Worm (Caenorhabditis elegans) whole organism, young adult: ENCODE data around the gene lips-11.
A peak's percentile ranks its signal among the peaks of the same experiment; 100 is the strongest.

Experiments
- D2030.7 ChIP-seq: fragments of 200-800 bp; sonication (Bioruptor generic); IDR thresholded peaks from 2 replicates; pipeline ENCODE4 v1.3.6; 2022; ENCODE audit warnings: missing genetic modification reagents, missing genetic modification characterization, missing compliant biosample characterization
- F10E7.11 ChIP-seq: sonication (generic microtip); optimal IDR thresholded peaks from 2 replicates; lab custom pipeline; 2017; ENCODE audit warnings: mild to moderate bottlenecking, missing genetic modification characterization, moderate library complexity, missing compliant biosample characterization
- F37B4.10 ChIP-seq: fragments of 200-800 bp; sonication (Bioruptor generic); IDR thresholded peaks from 2 replicates; pipeline ENCODE4 v1.3.6; 2022; ENCODE audit warnings: missing genetic modification characterization, missing compliant biosample characterization
- F57A8.1 ChIP-seq: fragments of 200-800 bp; sonication (Bioruptor generic); optimal IDR thresholded peaks from 2 replicates; lab custom pipeline; 2018; ENCODE audit warnings: mild to moderate bottlenecking, missing genetic modification characterization, moderate library complexity, missing compliant biosample characterization
- F57C9.4 ChIP-seq: sonication (generic microtip); optimal IDR thresholded peaks from 2 replicates; lab custom pipeline; 2017; ENCODE audit warnings: mild to moderate bottlenecking, missing genetic modification characterization, missing compliant biosample characterization
- T26A5.8 ChIP-seq: sonication (generic microtip); optimal IDR thresholded peaks from 2 replicates; lab custom pipeline; 2016; ENCODE audit warnings: missing genetic modification characterization, missing compliant biosample characterization
- Y56A3A.18 ChIP-seq: fragments of 200-800 bp; sonication (Bioruptor generic); IDR thresholded peaks from 2 replicates; pipeline ENCODE4 v1.3.6; 2022; ENCODE audit warnings: missing genetic modification reagents, missing genetic modification characterization, missing compliant biosample characterization
- Y79H2A.3 ChIP-seq: fragments of 200-800 bp; sonication (Bioruptor generic); conservative IDR thresholded peaks from 2 replicates; pipeline ENCODE4 v1.3.6; 2022; ENCODE audit warnings: missing genetic modification reagents, missing genetic modification characterization, missing compliant biosample characterization
- akir-1 ChIP-seq: fragments of 200-800 bp; sonication (Bioruptor generic); optimal IDR thresholded peaks from 2 replicates; lab custom pipeline; 2018; ENCODE audit warnings: mild to moderate bottlenecking, missing genetic modification characterization, moderate library complexity, missing compliant biosample characterization
- atf-7 ChIP-seq: sonication (generic microtip); optimal IDR thresholded peaks from 2 replicates; lab custom pipeline; 2017; ENCODE audit warnings: mild to moderate bottlenecking, missing genetic modification characterization, missing compliant biosample characterization
- attf-3 ChIP-seq: fragments of 200-800 bp; sonication (Bioruptor generic); conservative IDR thresholded peaks from 2 replicates; pipeline ENCODE4 v1.3.6; 2022; ENCODE audit warnings: missing genetic modification reagents, missing genetic modification characterization, missing compliant biosample characterization
- attf-6 ChIP-seq: fragments of 200-800 bp; sonication (Bioruptor generic); IDR thresholded peaks from 2 replicates; pipeline ENCODE4 v1.3.6; 2022; ENCODE audit warnings: missing genetic modification reagents, missing genetic modification characterization, missing compliant biosample characterization
- ccch-3 ChIP-seq: fragments of 200-800 bp; sonication (Bioruptor generic); optimal IDR thresholded peaks from 2 replicates; lab custom pipeline; 2018; ENCODE audit warnings: mild to moderate bottlenecking, missing genetic modification characterization, missing compliant biosample characterization
- cebp-2 ChIP-seq: fragments of 200-800 bp; sonication (Bioruptor generic); IDR thresholded peaks from 2 replicates; pipeline ENCODE4 v1.3.6; 2022; ENCODE audit warnings: missing genetic modification characterization, missing compliant biosample characterization
- ceh-27 ChIP-seq: fragments of 200-800 bp; sonication (Bioruptor generic); optimal IDR thresholded peaks from 2 replicates; lab custom pipeline; 2018; ENCODE audit warnings: mild to moderate bottlenecking, missing genetic modification characterization, moderate library complexity, missing compliant biosample characterization
- dox-1 ChIP-seq: fragments of 200-800 bp; sonication (Bioruptor generic); IDR thresholded peaks from 2 replicates; pipeline ENCODE4 v1.3.6; 2022; ENCODE audit warnings: missing genetic modification reagents, missing genetic modification characterization, missing compliant biosample characterization
- efl-1 ChIP-seq: fragments of 150-350 bp; optimal IDR thresholded peaks from 2 replicates; lab custom pipeline; 2014; ENCODE audit warnings: missing biosample characterization, missing genetic modification reagents, missing genetic modification characterization
- egrh-3 ChIP-seq: fragments of 200-800 bp; sonication (Bioruptor generic); IDR thresholded peaks from 2 replicates; pipeline ENCODE4 v1.3.6; 2022; ENCODE audit warnings: missing genetic modification reagents, missing genetic modification characterization, missing compliant biosample characterization
- fkh-3 ChIP-seq: sonication (generic microtip); optimal IDR thresholded peaks from 2 replicates; lab custom pipeline; 2016; ENCODE audit warnings: mild to moderate bottlenecking, missing genetic modification characterization, missing compliant biosample characterization
- him-1 ChIP-seq: sonication (generic microtip); optimal IDR thresholded peaks from 2 replicates; lab custom pipeline; 2016; ENCODE audit warnings: missing genotype, missing genetic modification reagents, missing genetic modification characterization, missing compliant biosample characterization
- hmg-1.2 ChIP-seq: fragments of 200-800 bp; sonication (Bioruptor generic); IDR thresholded peaks from 2 replicates; pipeline ENCODE4 v1.3.6; 2022; ENCODE audit warnings: missing genetic modification reagents, missing genetic modification characterization, missing compliant biosample characterization
- let-526 ChIP-seq: fragments of 200-800 bp; sonication (Bioruptor generic); IDR thresholded peaks from 2 replicates; pipeline ENCODE4 v1.3.6; 2022; ENCODE audit warnings: missing genetic modification reagents, missing genetic modification characterization, missing compliant biosample characterization
- lin-54 ChIP-seq: fragments of 200-800 bp; sonication (Bioruptor generic); optimal IDR thresholded peaks from 2 replicates; lab custom pipeline; 2018; ENCODE audit warnings: mild to moderate bottlenecking, missing genetic modification characterization, missing compliant biosample characterization
- lsl-1 ChIP-seq: fragments of 200-800 bp; sonication (Bioruptor generic); optimal IDR thresholded peaks from 2 replicates; lab custom pipeline; 2018; ENCODE audit warnings: mild to moderate bottlenecking, missing genetic modification characterization, moderate library complexity, missing compliant biosample characterization
- madf-6 ChIP-seq: fragments of 200-800 bp; sonication (Bioruptor generic); IDR thresholded peaks from 2 replicates; pipeline ENCODE4 v1.3.6; 2022; ENCODE audit warnings: missing genetic modification reagents, missing genetic modification characterization, missing compliant biosample characterization
- madf-8 ChIP-seq: fragments of 200-800 bp; sonication (Bioruptor generic); conservative IDR thresholded peaks from 2 replicates; pipeline ENCODE4 v1.3.6; 2022; ENCODE audit warnings: missing genetic modification reagents, missing genetic modification characterization, missing compliant biosample characterization
- mcd-1 ChIP-seq: fragments of 200-800 bp; sonication (Bioruptor generic); IDR thresholded peaks from 2 replicates; pipeline ENCODE4 v1.3.6; 2022; ENCODE audit warnings: missing genetic modification reagents, missing genetic modification characterization, missing compliant biosample characterization
- snpc-1.1 ChIP-seq: sonication (generic microtip); optimal IDR thresholded peaks from 2 replicates; lab custom pipeline; 2017; ENCODE audit warnings: missing genetic modification characterization, mild to moderate bottlenecking, missing compliant biosample characterization, antibody characterized with exemption, moderate library complexity, missing genotype, missing genetic modification reagents; ENCODE audit not compliant: insufficient read depth
- snpc-1.3 ChIP-seq: sonication (generic microtip); optimal IDR thresholded peaks from 2 replicates; lab custom pipeline; 2017; ENCODE audit warnings: missing genetic modification characterization, mild to moderate bottlenecking, missing compliant biosample characterization, antibody characterized with exemption, moderate library complexity, missing genotype, missing genetic modification reagents; ENCODE audit not compliant: insufficient read depth
- snpc-4 ChIP-seq, 5 experiments: fragments of 150-350 bp in 1 of 5; sonication (generic microtip) in 4 of 5; optimal IDR thresholded peaks; 2 replicates each; lab custom pipeline; 2014 to 2018; ENCODE audit warnings: missing genetic modification characterization in 5 of 5, missing biosample characterization in 3 of 5, antibody characterized with exemption in 2 of 5, mild to moderate bottlenecking in 2 of 5, missing compliant biosample characterization in 2 of 5, missing genotype in 2 of 5, moderate library complexity in 2 of 5, missing genetic modification reagents in 1 of 5
- xnd-1 ChIP-seq: sonication (generic microtip); optimal IDR thresholded peaks from 2 replicates; lab custom pipeline; 2016; ENCODE audit warnings: missing genotype, missing genetic modification reagents, missing genetic modification characterization, missing compliant biosample characterization
- zfh-2 ChIP-seq: fragments of 200-800 bp; sonication (Bioruptor generic); conservative IDR thresholded peaks from 2 replicates; pipeline ENCODE4 v1.3.6; 2022; ENCODE audit warnings: missing genetic modification reagents, missing genetic modification characterization, missing compliant biosample characterization

Gene lips-11

ce11 chrII:1131367-1131766 lies 20.6 kb upstream of the lips-11 start:
- 0 out of 2 replicates have a peak, but pooled peaks have one; percentile 9 for TF ChIP-seq D2030.7
- TF ChIP-seq Y56A3A.18 (GFP tag; lab: Robert Waterston, UW), result peak; percentile 8; the same call in 1 of the 2 replicates
- TF ChIP-seq mcd-1 (GFP tag; lab: Robert Waterston, UW), result peak; percentile 78
- no peak for TF ChIP-seq Y79H2A.3 (GFP tag; lab: Robert Waterston, UW)

- TF ChIP-seq mcd-1 (GFP tag; lab: Robert Waterston, UW), result peak; percentile 91
- TF ChIP-seq efl-1, result peak; percentile 38
- TF ChIP-seq egrh-3 (GFP tag; lab: Robert Waterston, UW), result no peak
- TF ChIP-seq madf-6 (GFP tag; lab: Robert Waterston, UW), result 0 out of 2 replicates have a peak, but pooled peaks have one; percentile 11
- no peak for TF ChIP-seq zfh-2 (GFP tag; lab: Robert Waterston, UW)
- peak; percentile 75 for TF ChIP-seq lin-54
- TF ChIP-seq D2030.7, result peak; percentile 43; the same call in 1 of the 2 replicates
- no peak for TF ChIP-seq cebp-2 (GFP tag; lab: Robert Waterston, UW)
- TF ChIP-seq lsl-1, result peak; percentile 21
Measured at ce11 chrII:1130241-1130640, 19.4 kb upstream of the lips-11 start.

- TF ChIP-seq D2030.7, result no peak
- no peak for TF ChIP-seq snpc-1.3 (tag; lab: Kevin White, UChicago)
- no peak for TF ChIP-seq attf-3 (GFP tag; lab: Robert Waterston, UW)
- TF ChIP-seq akir-1 (GFP tag; lab: Kevin White, UChicago), result no peak
- no peak for TF ChIP-seq xnd-1 (tag; lab: Kevin White, UChicago)
- TF ChIP-seq dox-1 (GFP tag; lab: Robert Waterston, UW), result no peak
- TF ChIP-seq, all 124 proteins: peak for 0
Measured at ce11 chrII:1127676-1128075, 16.9 kb upstream of the lips-11 start, which contains the start of gene taf-6.1. Gene taf-6.1 (plus strand): TSS chrII:1127976.

ce11 chrII:1126472-1126871 lies 15.7 kb upstream of the lips-11 start:
- TF ChIP-seq F57A8.1 (no peak), mcd-1 (GFP tag; lab: Robert Waterston, UW) (peak; percentile 64)

DNA sequence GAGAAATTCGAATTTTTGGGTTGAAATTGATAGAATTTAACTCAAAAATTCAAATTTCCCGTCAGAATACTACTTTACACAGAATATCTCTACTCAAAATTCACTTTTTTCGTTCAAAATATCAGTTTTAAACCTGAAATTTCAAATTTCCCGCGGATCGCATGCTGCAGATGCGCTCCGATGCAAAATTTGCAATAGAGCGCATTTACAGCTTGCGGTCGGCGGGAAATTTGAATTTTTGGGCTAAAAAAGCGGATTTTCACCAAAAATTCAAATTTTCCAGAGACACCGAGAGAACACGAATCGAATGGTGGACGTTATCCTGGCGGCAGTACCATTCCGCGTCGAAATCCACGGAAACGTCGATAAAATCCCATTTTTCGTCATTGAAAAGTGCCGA lies 14.0 kb upstream of the lips-11 start:
- TF ChIP-seq mcd-1 (GFP tag; lab: Robert Waterston, UW) (peak; percentile 70), ceh-27 (GFP tag; lab: Kevin White, UChicago) (no peak), lin-54 (peak; percentile 26)

DNA sequence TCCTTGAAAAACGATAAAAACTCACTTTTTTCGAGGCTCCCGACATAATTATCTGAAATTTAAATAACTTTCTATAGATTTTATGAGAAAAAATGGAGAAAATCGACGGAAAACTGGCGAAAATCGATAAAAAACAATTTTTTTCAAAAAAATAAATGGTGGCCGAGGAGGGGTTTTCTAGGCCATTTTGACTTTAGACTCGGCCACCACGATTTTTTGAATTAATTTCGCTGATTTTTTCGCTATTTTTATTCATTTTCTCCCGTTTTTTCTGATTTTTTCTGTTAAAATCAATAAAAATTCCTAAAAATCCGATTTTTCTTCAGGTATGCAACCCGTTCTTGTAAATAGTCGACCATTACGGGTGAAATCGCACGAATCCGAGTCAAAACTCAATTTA lies 12.4 kb upstream of the lips-11 start, which contains the start of the genes sut-1 and eri-3:
Gene sut-1, minus strand, starts transcription at position 58 of the 400 bp plus-strand sequence.
Gene eri-3, plus strand, starts transcription at position 327 of the 400 bp plus-strand sequence.
- TF ChIP-seq F57A8.1 (no peak), attf-6 (GFP tag; lab: Robert Waterston, UW) (no peak)
- TF ChIP-seq, all 124 proteins: peak for 0

DNA sequence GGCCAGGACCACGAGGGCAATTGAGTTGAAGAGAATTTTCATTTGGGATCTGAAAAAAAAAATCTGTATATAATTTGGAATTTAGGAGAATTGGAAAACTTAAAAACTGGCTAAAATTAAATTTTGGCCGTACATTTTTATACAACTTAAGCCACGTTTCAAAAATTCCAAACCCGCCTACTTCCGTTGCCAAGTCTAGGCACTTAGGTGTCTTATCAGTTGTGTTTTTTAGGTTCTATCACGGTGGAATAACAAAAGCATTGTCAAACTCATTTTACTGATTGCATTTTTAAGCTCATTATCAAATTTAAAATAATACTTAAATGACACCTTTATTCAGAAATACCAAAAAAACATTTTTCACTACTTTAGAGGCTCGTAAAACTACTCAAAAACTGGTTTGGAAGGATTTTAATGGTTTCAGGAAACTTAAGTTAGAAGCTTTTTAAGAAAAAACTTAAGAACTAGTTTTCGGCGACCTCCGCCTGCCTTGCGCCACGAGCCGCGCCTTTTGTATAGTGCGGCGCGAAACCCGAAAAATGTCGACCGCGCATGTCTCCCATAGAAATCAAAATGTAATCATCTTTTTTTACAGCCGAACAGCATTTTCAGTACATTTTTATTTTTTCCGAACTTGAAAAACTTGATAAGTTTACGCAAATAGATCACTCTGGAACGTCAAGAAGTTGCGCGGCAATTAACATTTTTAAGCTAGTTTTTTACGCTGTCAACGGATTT lies 7.4 kb upstream of the lips-11 start, which contains the start of gene lips-13:
Gene lips-13, minus strand, starts transcription at position 51 of the 738 bp plus-strand sequence.
- TF ChIP-seq snpc-4 (GFP tag; optimal IDR thresholded peaks at IDR 0.05; lab: Kevin White, UChicago), result peak; percentile 41
- peak in 3 of 4 experiments; percentile 45 to 86 (median 86) for TF ChIP-seq snpc-4 (tag; optimal IDR thresholded peaks at IDR 0.05; lab: Kevin White, UChicago)
- TF ChIP-seq Y56A3A.18 (GFP tag; lab: Robert Waterston, UW), result no peak
- TF ChIP-seq attf-6 (GFP tag; lab: Robert Waterston, UW), result no peak
- TF ChIP-seq attf-3 (GFP tag; lab: Robert Waterston, UW), result no peak
- no peak for TF ChIP-seq madf-6 (GFP tag; lab: Robert Waterston, UW)
- TF ChIP-seq zfh-2 (GFP tag; lab: Robert Waterston, UW), result no peak
- no peak for TF ChIP-seq F10E7.11 (tag; lab: Kevin White, UChicago)
- TF ChIP-seq snpc-1.1 (tag; lab: Kevin White, UChicago), result peak; percentile 46
- TF ChIP-seq F37B4.10 (GFP tag; lab: Robert Waterston, UW), result no peak
- no peak for TF ChIP-seq madf-8 (GFP tag; lab: Robert Waterston, UW)
- TF ChIP-seq lsl-1, result no peak
- no peak for TF ChIP-seq atf-7 (tag; lab: Kevin White, UChicago)
- no peak for TF ChIP-seq let-526 (GFP tag; lab: Robert Waterston, UW)
- no peak for TF ChIP-seq him-1 (tag; lab: Kevin White, UChicago)
- no peak for TF ChIP-seq T26A5.8 (tag; lab: Kevin White, UChicago)
- TF ChIP-seq efl-1, result no peak
- TF ChIP-seq fkh-3, result no peak
- TF ChIP-seq ccch-3 (GFP tag; lab: Kevin White, UChicago), result no peak
- TF ChIP-seq F57C9.4 (tag; lab: Kevin White, UChicago), result no peak
- TF ChIP-seq hmg-1.2 (GFP tag; lab: Robert Waterston, UW), result peak; percentile 46
- no peak for TF ChIP-seq akir-1 (GFP tag; lab: Kevin White, UChicago)
